Worm (Caenorhabditis elegans): ENCODE measurements around the gene lgc-9.

Gene lgc-9

ce11 chrIV:3384593-3384992 is 30.9 kb upstream of the lgc-9 start (continued):
- TF ChIP-seq dmd-8 (GFP tag; IDR thresholded peaks at IDR 0.05), result no peak
- peak; percentile 89 for TF ChIP-seq dve-1 (tag; optimal IDR thresholded peaks at IDR 0.05; ENCODE audit: insufficient read depth)
- peak; percentile 85 for TF ChIP-seq spr-1 (tag; optimal IDR thresholded peaks at IDR 0.05)
- TF ChIP-seq F26F4.8 (GFP tag; conservative IDR thresholded peaks at IDR 0.05), result no peak
- peak; percentile 86 for TF ChIP-seq set-16 (GFP tag; IDR thresholded peaks at IDR 0.05)
- no peak for TF ChIP-seq nhr-76 (tag; optimal IDR thresholded peaks at IDR 0.05)
- TF ChIP-seq madf-5 (GFP tag; IDR thresholded peaks at IDR 0.05), result no peak
- no peak for TF ChIP-seq ZK546.5 (tag; optimal IDR thresholded peaks at IDR 0.05)
- peak; percentile 41; the same call in 1 of the 2 replicates for TF ChIP-seq Y48G9A.11 (GFP tag; IDR thresholded peaks at IDR 0.05)
- TF ChIP-seq jun-1 (tag; optimal IDR thresholded peaks at IDR 0.05), result peak; percentile 80
- TF ChIP-seq aha-1 (tag), result peak; percentile 99
- peak; percentile 86 for TF ChIP-seq mes-2 (tag; optimal IDR thresholded peaks at IDR 0.05; ENCODE audit: poor library complexity, severe bottlenecking)
- TF ChIP-seq nhr-25 (tag; optimal IDR thresholded peaks at IDR 0.05; ENCODE audit: borderline replicate concordance, insufficient read depth), result peak; percentile 37
- no peak for TF ChIP-seq lir-3 (tag; optimal IDR thresholded peaks at IDR 0.05)
- peak; percentile 39 for TF ChIP-seq spr-3 (GFP tag; optimal IDR thresholded peaks at IDR 0.05)
- TF ChIP-seq dpl-1 (GFP tag; optimal IDR thresholded peaks at IDR 0.05), result peak; percentile 73
- TF ChIP-seq ceh-62 (tag; optimal IDR thresholded peaks at IDR 0.05), result no peak
- TF ChIP-seq nhr-11 (tag; optimal IDR thresholded peaks at IDR 0.05), result peak; percentile 91
- TF ChIP-seq nhr-77 (tag; optimal IDR thresholded peaks at IDR 0.05), result peak; percentile 60
- peak; percentile 87 for TF ChIP-seq nhr-102 (tag; optimal IDR thresholded peaks at IDR 0.05)
- peak; percentile 91 for TF ChIP-seq mep-1 (tag; optimal IDR thresholded peaks at IDR 0.05)
- peak in 1 of 2 experiments; percentile 91 for TF ChIP-seq unc-62 (GFP tag; optimal IDR thresholded peaks at IDR 0.05 in 1 of 2)
- TF ChIP-seq unc-62 (tag; optimal IDR thresholded peaks at IDR 0.05), result no peak
- peak; percentile 80; the same call in 1 of the 2 replicates for TF ChIP-seq nhr-42 (GFP tag; IDR thresholded peaks at IDR 0.05)
- peak; percentile 67; the same call in 1 of the 2 replicates for TF ChIP-seq lin-1 (GFP tag; IDR thresholded peaks at IDR 0.05)
- TF ChIP-seq lin-13 (GFP tag; optimal IDR thresholded peaks at IDR 0.05), result peak; percentile 39
- peak; percentile 46; the same call in 1 of the 2 replicates for TF ChIP-seq snpc-1.2 (GFP tag; IDR thresholded peaks at IDR 0.05)
- peak; percentile 68; the same call in 1 of the 2 replicates for TF ChIP-seq arid-1 (GFP tag; conservative IDR thresholded peaks at IDR 0.05)
- no peak for TF ChIP-seq Y105C5A.15 (GFP tag; IDR thresholded peaks at IDR 0.05)
- peak; percentile 73 for TF ChIP-seq nhr-6 (tag; optimal IDR thresholded peaks at IDR 0.05)
- no peak for TF ChIP-seq Y5F2A.4 (GFP tag; optimal IDR thresholded peaks at IDR 0.05)
- no peak for TF ChIP-seq daf-19 (GFP tag; conservative IDR thresholded peaks at IDR 0.05)
- peak; percentile 99 for TF ChIP-seq hlh-11 (tag; optimal IDR thresholded peaks at IDR 0.05)
- no peak for TF ChIP-seq lin-39 (tag; optimal IDR thresholded peaks at IDR 0.05)
- peak; percentile 79 for TF ChIP-seq F37D6.2 (tag; optimal IDR thresholded peaks at IDR 0.05)

DNA sequence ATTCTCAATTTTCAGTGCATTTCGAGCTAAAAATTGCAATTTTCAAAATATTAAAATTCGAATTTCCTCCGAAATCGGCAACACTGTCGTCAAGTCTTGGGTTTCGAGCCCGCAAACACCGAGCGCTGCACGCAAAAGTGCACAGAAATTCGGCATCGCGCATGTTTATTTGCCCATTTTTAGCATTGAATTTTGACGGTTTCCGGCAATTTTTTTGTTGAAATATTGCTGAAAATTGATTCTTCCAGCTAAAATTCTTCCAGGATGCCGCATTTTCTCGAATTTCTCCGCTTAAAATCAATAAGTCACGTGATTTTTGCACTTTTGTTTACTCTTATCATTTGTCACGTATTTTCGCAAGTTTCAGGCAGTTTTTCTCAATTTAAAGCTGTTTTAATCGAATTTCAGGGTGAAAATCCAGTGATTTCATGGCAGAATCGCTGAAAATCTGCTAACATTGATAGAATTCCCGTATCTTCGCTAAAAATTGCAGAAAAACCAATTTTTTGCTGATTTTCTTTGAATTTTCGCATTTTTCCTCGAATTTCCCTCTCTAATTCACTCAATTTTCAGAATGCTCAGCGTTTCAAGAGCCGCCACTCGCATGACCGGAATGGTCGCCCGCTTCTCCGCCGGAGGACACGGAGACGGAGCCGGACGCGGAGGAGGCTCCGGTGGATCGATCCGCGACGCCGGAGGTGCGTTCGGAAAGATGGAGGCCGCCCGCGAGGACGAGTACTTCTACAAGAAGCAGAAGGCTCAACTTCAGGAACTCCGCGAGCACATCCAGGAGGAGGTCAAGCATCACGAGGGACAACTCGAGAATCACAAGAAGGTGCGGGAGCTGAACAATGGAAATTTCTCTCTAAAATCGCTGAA is 29.9 kb upstream of the lgc-9 start, which contains the start of gene mai-2:
Gene mai-2 (plus strand): TSS at position 574 of the 879 bp plus-strand sequence.
- TF ChIP-seq nhr-111 (GFP tag; optimal IDR thresholded peaks at IDR 0.05) (no peak), mdl-1 (tag; optimal IDR thresholded peaks at IDR 0.05) (peak in 1 of 2 experiments; percentile 14), ama-1 (optimal IDR thresholded peaks at IDR 0.05) (peak; percentile 74), hlh-11 (tag; optimal IDR thresholded peaks at IDR 0.05) (peak; percentile 26), nhr-77 (tag; optimal IDR thresholded peaks at IDR 0.05) (peak; percentile 18), ceh-20 (GFP tag; IDR thresholded peaks at IDR 0.05) (0 out of 2 replicates have a peak, but pooled peaks have one; percentile 20), dpl-1 (GFP tag; optimal IDR thresholded peaks at IDR 0.05) (peak; percentile 87), zip-11 (GFP tag; IDR thresholded peaks at IDR 0.05) (no peak), nhr-28 (tag; optimal IDR thresholded peaks at IDR 0.05) (peak; percentile 29), daf-16 (GFP tag; optimal IDR thresholded peaks at IDR 0.05) (no peak), daf-16 (tag; optimal IDR thresholded peaks at IDR 0.05) (peak; percentile 77), pha-4 (GFP tag; IDR thresholded peaks at IDR 0.05) (peak; percentile 62; the same call in 1 of the 2 replicates), pha-4 (tag; optimal IDR thresholded peaks at IDR 0.05) (no peak), dve-1 (tag; optimal IDR thresholded peaks at IDR 0.05; ENCODE audit: insufficient read depth) (peak; percentile 58), daf-19 (GFP tag; conservative IDR thresholded peaks at IDR 0.05) (no peak), unc-39 (tag; optimal IDR thresholded peaks at IDR 0.05) (no peak), lin-13 (GFP tag; optimal IDR thresholded peaks at IDR 0.05) (no peak), fkh-10 (GFP tag; optimal IDR thresholded peaks at IDR 0.05) (no peak), lsy-2 (tag; optimal IDR thresholded peaks at IDR 0.05) (peak in 1 of 2 experiments; percentile 77), ztf-7 (tag; optimal IDR thresholded peaks at IDR 0.05) (no peak), daf-12 (tag; optimal IDR thresholded peaks at IDR 0.05) (no peak)

Measured in whole organism, L4 larva.